Fruit fly (Drosophila melanogaster) whole organism, prepupa: ENCODE measurements around the gene CG13360.

ENCODE experiments used
- Blimp-1 ChIP-seq: fragments of 200-800 bp; sonication (Bioruptor generic); optimal IDR thresholded peaks from 3 replicates; lab custom pipeline; 2017; ENCODE audit warnings: missing biosample characterization, missing genetic modification characterization, mild to moderate bottlenecking, moderate library complexity, missing genetic modification reagents
- CG10669 ChIP-seq: fragments of 200-800 bp; sonication (Bioruptor generic); optimal IDR thresholded peaks from 3 replicates; lab custom pipeline; 2018; ENCODE audit warnings: missing biosample characterization, mild to moderate bottlenecking, missing genetic modification characterization, moderate library complexity
- CG11762 ChIP-seq: fragments of 200-800 bp; sonication (Bioruptor generic); optimal IDR thresholded peaks from 3 replicates; lab custom pipeline; 2016; ENCODE audit warnings: missing biosample characterization, missing genetic modification characterization; ENCODE audit not compliant: insufficient read depth
- CG11902 ChIP-seq: fragments of 200-800 bp; sonication (Bioruptor generic); optimal IDR thresholded peaks from 3 replicates; lab custom pipeline; 2016; ENCODE audit warnings: missing biosample characterization, missing genetic modification characterization
- CG16779 ChIP-seq: fragments of 200-800 bp; sonication (Bioruptor generic); optimal IDR thresholded peaks from 3 replicates; lab custom pipeline; 2017; ENCODE audit warnings: missing biosample characterization, mild to moderate bottlenecking, missing genetic modification characterization
- CG3032 ChIP-seq: fragments of 200-800 bp; optimal IDR thresholded peaks from 2 replicates; lab custom pipeline; 2019; ENCODE audit warnings: missing biosample characterization, mild to moderate bottlenecking, missing genetic modification characterization, moderate library complexity
- CG32006 ChIP-seq: fragments of 200-800 bp; sonication (Bioruptor generic); optimal IDR thresholded peaks from 3 replicates; lab custom pipeline; 2017; ENCODE audit warnings: missing biosample characterization, mild to moderate bottlenecking, missing genetic modification characterization
- CG34406 ChIP-seq: fragments of 200-800 bp; sonication (Bioruptor generic); optimal IDR thresholded peaks from 3 replicates; lab custom pipeline; 2016; ENCODE audit warnings: missing biosample characterization, missing genetic modification characterization
- CG3919 ChIP-seq: fragments of 200-800 bp; sonication (Bioruptor generic); optimal IDR thresholded peaks from 3 replicates; lab custom pipeline; 2016; ENCODE audit warnings: missing biosample characterization, missing genetic modification characterization
- CG4318 ChIP-seq: fragments of 200-800 bp; sonication (Bioruptor generic); optimal IDR thresholded peaks from 3 replicates; lab custom pipeline; 2017; ENCODE audit warnings: missing biosample characterization, mild to moderate bottlenecking, missing genetic modification characterization
- CG6163 ChIP-seq: fragments of 200-800 bp; sonication (Bioruptor generic); IDR thresholded peaks from 3 replicates; pipeline ENCODE4 v1.3.6; 2022; ENCODE audit warnings: missing biosample characterization, missing genetic modification characterization
- CG6276 ChIP-seq: fragments of 200-800 bp; sonication (Bioruptor generic); optimal IDR thresholded peaks from 2 replicates; lab custom pipeline; 2017; ENCODE audit warnings: missing biosample characterization, mild to moderate bottlenecking, missing genetic modification characterization
- CG6792 ChIP-seq: fragments of 200-800 bp; sonication (Bioruptor generic); optimal IDR thresholded peaks from 3 replicates; lab custom pipeline; 2016; ENCODE audit warnings: missing biosample characterization, missing genetic modification characterization
- CG6808 ChIP-seq: fragments of 200-800 bp; sonication (Bioruptor generic); optimal IDR thresholded peaks from 3 replicates; lab custom pipeline; 2017; ENCODE audit warnings: missing biosample characterization, missing genetic modification characterization, mild to moderate bottlenecking, moderate library complexity, missing genetic modification reagents
- CG6854 ChIP-seq: fragments of 200-800 bp; sonication (Bioruptor generic); optimal IDR thresholded peaks from 2 replicates; lab custom pipeline; 2017; ENCODE audit warnings: missing biosample characterization, mild to moderate bottlenecking, missing genetic modification characterization
- CG7368 ChIP-seq: fragments of 200-800 bp; sonication (Bioruptor generic); optimal IDR thresholded peaks from 3 replicates; lab custom pipeline; 2016; ENCODE audit warnings: missing biosample characterization, missing genetic modification characterization
- CG8319 ChIP-seq: fragments of 200-800 bp; sonication (Bioruptor generic); optimal IDR thresholded peaks from 3 replicates; lab custom pipeline; 2016; ENCODE audit warnings: missing biosample characterization, missing genetic modification characterization
- CG8632 ChIP-seq: fragments of 200-800 bp; sonication (Bioruptor generic); optimal IDR thresholded peaks from 3 replicates; lab custom pipeline; 2016; ENCODE audit warnings: missing biosample characterization, missing genetic modification characterization
- CG9139 ChIP-seq: fragments of 200-800 bp; sonication (Bioruptor generic); optimal IDR thresholded peaks from 3 replicates; lab custom pipeline; 2017; ENCODE audit warnings: missing biosample characterization, mild to moderate bottlenecking, missing genetic modification characterization
- Eip75B ChIP-seq: fragments of 200-800 bp; sonication (Bioruptor generic); optimal IDR thresholded peaks from 3 replicates; lab custom pipeline; 2016; ENCODE audit warnings: missing biosample characterization, missing genetic modification characterization
- Eip93F ChIP-seq: fragments of 200-800 bp; sonication (Bioruptor generic); optimal IDR thresholded peaks from 2 replicates; lab custom pipeline; 2016; ENCODE audit warnings: missing biosample characterization, mild to moderate bottlenecking, missing genetic modification characterization
- Ets21C ChIP-seq: fragments of 200-800 bp; sonication (Bioruptor generic); optimal IDR thresholded peaks from 3 replicates; lab custom pipeline; 2016; ENCODE audit warnings: missing biosample characterization, missing genetic modification characterization
- Ets96B ChIP-seq: fragments of 200-800 bp; optimal IDR thresholded peaks from 2 replicates; lab custom pipeline; 2019; ENCODE audit warnings: missing biosample characterization, mild to moderate bottlenecking, missing genetic modification characterization, moderate library complexity
- Gug ChIP-seq: fragments of 200-800 bp; sonication (Bioruptor generic); IDR thresholded peaks from 2 replicates; pipeline ENCODE4 v1.3.6; 2022; ENCODE audit warnings: missing biosample characterization, missing genetic modification characterization
- Hr38 ChIP-seq: sonication (Bioruptor generic); optimal IDR thresholded peaks from 2 replicates; lab custom pipeline; 2016; ENCODE audit warnings: missing biosample characterization, missing genetic modification characterization
- Hr39 ChIP-seq: fragments of 200-800 bp; sonication (Bioruptor generic); optimal IDR thresholded peaks from 2 replicates; lab custom pipeline; 2016; ENCODE audit warnings: missing biosample characterization, missing genetic modification characterization
- OdsH ChIP-seq: fragments of 200-800 bp; sonication (Bioruptor generic); optimal IDR thresholded peaks from 3 replicates; lab custom pipeline; 2016; ENCODE audit warnings: missing biosample characterization, missing genetic modification characterization
- Smox ChIP-seq: fragments of 200-800 bp; sonication (Bioruptor generic); optimal IDR thresholded peaks from 3 replicates; lab custom pipeline; 2016; ENCODE audit warnings: missing biosample characterization, missing genetic modification characterization
- Sox102F ChIP-seq: fragments of 200-800 bp; sonication (Bioruptor generic); optimal IDR thresholded peaks from 2 replicates; lab custom pipeline; 2016; ENCODE audit warnings: missing biosample characterization, mild to moderate bottlenecking, missing genetic modification characterization
- Sox14 ChIP-seq: fragments of 200-800 bp; sonication (Bioruptor generic); optimal IDR thresholded peaks from 3 replicates; lab custom pipeline; 2016; ENCODE audit warnings: missing biosample characterization, missing genetic modification characterization
- Sox15 ChIP-seq: fragments of 200-800 bp; sonication (Bioruptor generic); optimal IDR thresholded peaks from 3 replicates; lab custom pipeline; 2016; ENCODE audit warnings: missing biosample characterization, missing genetic modification characterization
- achi ChIP-seq: fragments of 200-800 bp; sonication (Bioruptor generic); optimal IDR thresholded peaks from 3 replicates; lab custom pipeline; 2016; ENCODE audit warnings: missing biosample characterization, missing genetic modification characterization
- acj6 ChIP-seq: fragments of 200-800 bp; sonication (Bioruptor generic); optimal IDR thresholded peaks from 3 replicates; lab custom pipeline; 2016; ENCODE audit warnings: missing biosample characterization, missing genetic modification characterization
- dac ChIP-seq: fragments of 200-800 bp; sonication (Bioruptor generic); optimal IDR thresholded peaks from 2 replicates; lab custom pipeline; 2017; ENCODE audit warnings: missing biosample characterization, mild to moderate bottlenecking, missing genetic modification characterization
- eg ChIP-seq: fragments of 200-800 bp; sonication (Bioruptor generic); IDR thresholded peaks from 3 replicates; pipeline ENCODE4 v1.3.6; 2022; ENCODE audit warnings: missing biosample characterization, missing genetic modification characterization
- fd85E ChIP-seq: fragments of 200-800 bp; sonication (Bioruptor generic); optimal IDR thresholded peaks from 3 replicates; lab custom pipeline; 2016; ENCODE audit warnings: missing biosample characterization, missing genetic modification characterization
- fkh ChIP-seq: fragments of 200-800 bp; sonication (Bioruptor generic); optimal IDR thresholded peaks from 3 replicates; lab custom pipeline; 2017; ENCODE audit warnings: missing biosample characterization, mild to moderate bottlenecking, missing genetic modification characterization, moderate library complexity
- lz ChIP-seq: fragments of 200-800 bp; sonication (Bioruptor generic); optimal IDR thresholded peaks from 3 replicates; lab custom pipeline; 2016; ENCODE audit warnings: missing biosample characterization, missing genetic modification characterization
- net ChIP-seq: fragments of 200-800 bp; sonication (Bioruptor generic); optimal IDR thresholded peaks from 3 replicates; lab custom pipeline; 2016; ENCODE audit warnings: missing biosample characterization, missing genetic modification characterization
- pdm3 ChIP-seq: fragments of 200-800 bp; sonication (Bioruptor generic); optimal IDR thresholded peaks from 3 replicates; lab custom pipeline; 2016; ENCODE audit warnings: missing biosample characterization, missing genetic modification characterization
- spab ChIP-seq: fragments of 200-800 bp; sonication (Bioruptor generic); optimal IDR thresholded peaks from 2 replicates; lab custom pipeline; 2017; ENCODE audit warnings: missing biosample characterization, mild to moderate bottlenecking, missing genetic modification characterization, missing genetic modification reagents
- ss ChIP-seq, 2 experiments: fragments of 200-800 bp; sonication (Bioruptor generic); optimal IDR thresholded peaks; 2 replicates in 1 of 2; 3 replicates in 1 of 2; lab custom pipeline; 2017 to 2018; ENCODE audit warnings: mild to moderate bottlenecking in 2 of 2, missing biosample characterization in 2 of 2, missing genetic modification characterization in 2 of 2, moderate library complexity in 1 of 2
- svp ChIP-seq: fragments of 200-800 bp; sonication (Bioruptor generic); peaks from one replicate; lab custom pipeline; 2016; ENCODE audit warnings: missing biosample characterization, missing genetic modification characterization
- topi ChIP-seq: fragments of 200-800 bp; sonication (Bioruptor generic); optimal IDR thresholded peaks from 3 replicates; lab custom pipeline; 2016; ENCODE audit warnings: missing biosample characterization, missing genetic modification characterization
- vri ChIP-seq: fragments of 200-800 bp; sonication (Bioruptor generic); optimal IDR thresholded peaks from 3 replicates; lab custom pipeline; 2016; ENCODE audit warnings: missing biosample characterization, mild to moderate bottlenecking, missing genetic modification characterization

The CG13360 gene

dm6 chrX:758892-759621 lies 30.8 kb downstream of the CG13360 start, which contains the start of gene CG5273 (continued):
- no peak for TF ChIP-seq CG7368

- TF ChIP-seq CG16779 = no peak
- peak; percentile 54 for TF ChIP-seq Eip93F
- peak; percentile 43 for TF ChIP-seq svp (GFP tag; lab: Kevin White, UChicago)
- TF ChIP-seq vri (GFP tag; lab: Kevin White, UChicago) = peak; percentile 64
- TF ChIP-seq fkh (GFP tag; lab: Kevin White, UChicago) = peak; percentile 26
Measured at dm6 chrX:756856-757255, 33.0 kb downstream of the CG13360 start.

dm6 chrX:755642-756332 lies 34.1 kb downstream of the CG13360 start:
- TF ChIP-seq CG7368 (peak; percentile 83), CG34406 (GFP tag; lab: Kevin White, UChicago) (peak; percentile 71), CG6792 (peak; percentile 83), lz (peak; percentile 84), fd85E (GFP tag; lab: Kevin White, UChicago) (peak; percentile 69), CG6854 (GFP tag; lab: Kevin White, UChicago) (no peak), CG11762 (GFP tag; lab: Kevin White, UChicago) (peak; percentile 84), achi (peak; percentile 82), Hr38 (GFP tag; lab: Kevin White, UChicago) (peak; percentile 60), Blimp-1 (GFP tag; lab: Kevin White, UChicago) (peak; percentile 10), CG3919 (GFP tag; lab: Kevin White, UChicago) (peak; percentile 88), spab (GFP tag; lab: Kevin White, UChicago) (peak; percentile 71), ss (GFP tag; optimal IDR thresholded peaks at IDR 0.05; lab: Kevin White, UChicago) (peak; percentile 84), Ets96B (tag; lab: Kevin White, UChicago) (peak; percentile 83), Hr39 (GFP tag; lab: Kevin White, UChicago) (peak; percentile 84), Sox15 (GFP tag; lab: Kevin White, UChicago) (peak; percentile 65), CG8319 (GFP tag; lab: Kevin White, UChicago) (peak; percentile 48), OdsH (GFP tag; lab: Kevin White, UChicago) (peak; percentile 88), CG11902 (peak; percentile 64), Eip93F (no peak), dac (GFP tag; lab: Kevin White, UChicago) (peak; percentile 74), CG16779 (peak; percentile 78), CG9139 (GFP tag; lab: Kevin White, UChicago) (peak; percentile 66), Sox102F (GFP tag; lab: Kevin White, UChicago) (peak; percentile 85), net (peak; percentile 90), Gug (GFP tag; lab: Robert Waterston, UW) (peak; percentile 90), Sox14 (peak; percentile 94), CG3032 (peak; percentile 78), CG6276 (GFP tag; lab: Kevin White, UChicago) (peak; percentile 91), Ets21C (peak; percentile 67), vri (GFP tag; lab: Kevin White, UChicago) (peak; percentile 96), CG6808 (GFP tag; lab: Kevin White, UChicago) (peak; percentile 77), pdm3 (GFP tag; lab: Kevin White, UChicago) (peak; percentile 91), svp (GFP tag; lab: Kevin White, UChicago) (peak; percentile 93), Smox (peak; percentile 77), CG10669 (GFP tag; lab: Kevin White, UChicago) (peak; percentile 86), topi (GFP tag; lab: Kevin White, UChicago) (peak; percentile 81), CG32006 (GFP tag; lab: Kevin White, UChicago) (peak; percentile 91), CG4318 (GFP tag; lab: Kevin White, UChicago) (peak; percentile 81), acj6 (GFP tag; lab: Kevin White, UChicago) (peak; percentile 82), Eip75B (peak; percentile 90), CG6163 (GFP tag; lab: Robert Waterston, UW) (no peak; the same call in 1 of the 3 replicates), eg (GFP tag; lab: Robert Waterston, UW) (peak; percentile 95), CG8632 (GFP tag; lab: Kevin White, UChicago) (peak; percentile 78)
